Worm (Caenorhabditis elegans): ENCODE results near the gene mcm-10.

mcm-10 gene

ce11 chrIII:11317164-11317620 is at the start of gene mcm-10:
Gene mcm-10, plus strand, starts transcription at chrIII:11317570.
- TF ChIP-seq hpl-2 (GFP tag; optimal IDR thresholded peaks at IDR 0.05) (peak; percentile 19), efl-1 (optimal IDR thresholded peaks at IDR 0.05) (peak; percentile 89 to 93), efl-1 (GFP tag; optimal IDR thresholded peaks at IDR 0.05 in 1 of 2) (peak; percentile 89 to 98), lin-13 (GFP tag; optimal IDR thresholded peaks at IDR 0.05) (peak; percentile 50), swsn-7 (tag; optimal IDR thresholded peaks at IDR 0.05) (peak; percentile 84), ceh-88 (GFP tag; IDR thresholded peaks at IDR 0.05) (peak; percentile 77), lir-3 (tag; optimal IDR thresholded peaks at IDR 0.05; ENCODE audit: poor library complexity) (no peak), ceh-63 (GFP tag; optimal IDR thresholded peaks at IDR 0.05) (peak; percentile 91), tlp-1 (tag; optimal IDR thresholded peaks at IDR 0.05) (no peak), ceh-8 (GFP tag; optimal IDR thresholded peaks at IDR 0.05) (peak; percentile 62), unc-98 (GFP tag; IDR thresholded peaks at IDR 0.05) (peak; percentile 77), grh-1 (GFP tag; IDR thresholded peaks at IDR 0.05) (peak; percentile 55), sox-4 (tag; optimal IDR thresholded peaks at IDR 0.05) (peak; percentile 91), irx-1 (tag; optimal IDR thresholded peaks at IDR 0.05) (peak; percentile 84), vab-15 (tag; optimal IDR thresholded peaks at IDR 0.05) (peak; percentile 79), efl-3 (GFP tag; optimal IDR thresholded peaks at IDR 0.05) (peak; percentile 33), snpc-4 (tag; optimal IDR thresholded peaks at IDR 0.05) (peak; percentile 77), snu-23 (GFP tag; optimal IDR thresholded peaks at IDR 0.05) (peak; percentile 92), Y116A8C.19 (tag; optimal IDR thresholded peaks at IDR 0.05; ENCODE audit: borderline replicate concordance) (peak; percentile 71), fkh-10 (GFP tag; optimal IDR thresholded peaks at IDR 0.05) (peak; percentile 68), fkh-4 (tag; optimal IDR thresholded peaks at IDR 0.05; ENCODE audit: borderline replicate concordance) (peak; percentile 84), nhr-84 (tag; optimal IDR thresholded peaks at IDR 0.05) (no peak), sup-37 (GFP tag; optimal IDR thresholded peaks at IDR 0.05) (peak; percentile 2), jun-1 (tag; optimal IDR thresholded peaks at IDR 0.05) (peak; percentile 55), nhr-85 (tag) (peak; percentile 95), mef-2 (tag; optimal IDR thresholded peaks at IDR 0.05) (no peak), aha-1 (tag; optimal IDR thresholded peaks at IDR 0.05) (no peak), xbp-1 (tag; optimal IDR thresholded peaks at IDR 0.05) (peak; percentile 89), mdl-1 (tag; optimal IDR thresholded peaks at IDR 0.05) (peak in 1 of 2 experiments; percentile 20), nhr-90 (tag; optimal IDR thresholded peaks at IDR 0.05; ENCODE audit: poor library complexity) (peak; percentile 92), ztf-11 (tag; optimal IDR thresholded peaks at IDR 0.05) (peak in 1 of 2 experiments; percentile 90), nhr-12 (tag; optimal IDR thresholded peaks at IDR 0.05) (no peak), lin-39 (tag; optimal IDR thresholded peaks at IDR 0.05) (no peak), hlh-4 (tag; optimal IDR thresholded peaks at IDR 0.05) (peak; percentile 53), blmp-1 (tag; optimal IDR thresholded peaks at IDR 0.05) (peak; percentile 17), ces-1 (GFP tag; optimal IDR thresholded peaks at IDR 0.05) (no peak), ets-5 (GFP tag; IDR thresholded peaks at IDR 0.05) (no peak), lin-15B (tag; optimal IDR thresholded peaks at IDR 0.05) (peak; percentile 36), elt-2 (tag; optimal IDR thresholded peaks at IDR 0.05) (peak; percentile 65), elt-3 (tag; optimal IDR thresholded peaks at IDR 0.05) (peak in 1 of 6 experiments; percentile 46), ama-1 (optimal IDR thresholded peaks at IDR 0.05) (no peak), nhr-71 (tag; optimal IDR thresholded peaks at IDR 0.05) (peak; percentile 94), lin-14 (GFP tag; optimal IDR thresholded peaks at IDR 0.05) (no peak), isw-1 (GFP tag; IDR thresholded peaks at IDR 0.05) (peak; percentile 80), aly-2 (tag; optimal IDR thresholded peaks at IDR 0.05) (peak; percentile 75), ceh-90 (tag; optimal IDR thresholded peaks at IDR 0.05) (peak; percentile 72), rnt-1 (tag; optimal IDR thresholded peaks at IDR 0.05) (no peak), fkh-8 (tag; optimal IDR thresholded peaks at IDR 0.05) (peak; percentile 91), lin-35 (GFP tag; optimal IDR thresholded peaks at IDR 0.05) (peak; percentile 89 to 94), nhr-19 (GFP tag; conservative IDR thresholded peaks at IDR 0.05) (peak; percentile 71), C34B4.2 (tag; optimal IDR thresholded peaks at IDR 0.05) (no peak), C04F5.9 (tag; optimal IDR thresholded peaks at IDR 0.05) (peak; percentile 87), tbx-2 (tag; optimal IDR thresholded peaks at IDR 0.05) (peak; percentile 91)

Data from whole organism, L1 larva.